Worm (Caenorhabditis elegans) whole organism, mixed stage, embryonic: Measurements from ENCODE around the gene djr-1.2.

Experiments
- ces-1 ChIP-seq: fragments of 150-350 bp; optimal IDR thresholded peaks from 2 replicates; lab custom pipeline; 2014; ENCODE audit warnings: missing biosample characterization, missing genetic modification reagents, missing genetic modification characterization
- cnd-1 ChIP-seq: fragments of 200-800 bp; sonication (Bioruptor generic); optimal IDR thresholded peaks from 2 replicates; lab custom pipeline; 2018; ENCODE audit warnings: mild to moderate bottlenecking, missing genetic modification characterization, missing compliant biosample characterization
- hlh-1 ChIP-seq: fragments of 150-350 bp; optimal IDR thresholded peaks from 2 replicates; lab custom pipeline; 2014; ENCODE audit warnings: missing biosample characterization, missing genetic modification reagents, missing genetic modification characterization
- lin-13 ChIP-seq: fragments of 150-350 bp; optimal IDR thresholded peaks from 2 replicates; lab custom pipeline; 2014; ENCODE audit warnings: missing biosample characterization, missing genetic modification characterization
- lsy-2 ChIP-seq: fragments of 150-350 bp; optimal IDR thresholded peaks from 2 replicates; lab custom pipeline; 2014; ENCODE audit warnings: missing biosample characterization, missing genetic modification characterization
- nhr-28 ChIP-seq: fragments of 150-350 bp; optimal IDR thresholded peaks from 2 replicates; lab custom pipeline; 2014; ENCODE audit warnings: missing biosample characterization, missing genetic modification characterization
- snpc-4 ChIP-seq: fragments of 150-350 bp; optimal IDR thresholded peaks from 2 replicates; lab custom pipeline; 2014; ENCODE audit warnings: missing biosample characterization, missing genetic modification characterization
- unc-39 ChIP-seq: fragments of 150-350 bp; optimal IDR thresholded peaks from 2 replicates; lab custom pipeline; 2014; ENCODE audit warnings: missing biosample characterization, missing genetic modification characterization
- unc-62 ChIP-seq: fragments of 150-350 bp; optimal IDR thresholded peaks from 2 replicates; lab custom pipeline; 2014; ENCODE audit warnings: missing biosample characterization, missing genetic modification reagents, missing genetic modification characterization
- ztf-11 ChIP-seq: fragments of 150-350 bp; optimal IDR thresholded peaks from 2 replicates; lab custom pipeline; 2014; ENCODE audit warnings: missing biosample characterization, missing genetic modification characterization

DNA sequence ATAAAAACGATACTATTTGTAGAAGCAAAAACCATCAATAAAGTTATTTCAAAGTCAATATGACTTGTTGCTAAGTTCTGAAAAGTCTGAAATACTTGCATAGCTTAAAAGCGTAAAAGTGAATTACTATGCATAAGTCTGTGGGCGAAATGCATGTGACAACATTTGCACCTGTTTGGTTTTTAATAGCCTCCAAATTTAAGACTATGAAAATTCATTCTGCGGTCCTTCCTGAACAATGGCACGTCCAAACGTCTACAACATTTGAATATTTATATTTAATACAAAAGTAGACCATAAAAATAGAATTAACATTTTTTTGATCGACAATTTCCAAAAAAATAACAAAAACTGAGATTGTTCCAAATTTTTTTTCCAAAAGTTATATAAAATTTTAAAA lies 33.1 kb downstream of the djr-1.2 start, which contains the start of gene K09D9.14:
- TF ChIP-seq lin-13 (tag; lab: Kevin White, UChicago) = no peak
- TF ChIP-seq hlh-1 (tag; lab: Kevin White, UChicago) = no peak
- no peak for TF ChIP-seq cnd-1
- no peak for TF ChIP-seq nhr-28 (tag; lab: Kevin White, UChicago)
- TF ChIP-seq unc-62 (GFP tag; lab: Kevin White, UChicago) = no peak
- no peak for TF ChIP-seq ces-1
- TF ChIP-seq lsy-2 (tag; lab: Kevin White, UChicago) = no peak
- TF ChIP-seq ztf-11 (tag; lab: Kevin White, UChicago) = no peak
- no peak for TF ChIP-seq unc-39 (tag; lab: Kevin White, UChicago)
- no peak for TF ChIP-seq snpc-4
